Fruit fly (Drosophila melanogaster): ENCODE results near the gene CG13692.
A peak's percentile ranks its signal among the peaks of the same experiment; 100 is the strongest.

Gene CG13692

DNA sequence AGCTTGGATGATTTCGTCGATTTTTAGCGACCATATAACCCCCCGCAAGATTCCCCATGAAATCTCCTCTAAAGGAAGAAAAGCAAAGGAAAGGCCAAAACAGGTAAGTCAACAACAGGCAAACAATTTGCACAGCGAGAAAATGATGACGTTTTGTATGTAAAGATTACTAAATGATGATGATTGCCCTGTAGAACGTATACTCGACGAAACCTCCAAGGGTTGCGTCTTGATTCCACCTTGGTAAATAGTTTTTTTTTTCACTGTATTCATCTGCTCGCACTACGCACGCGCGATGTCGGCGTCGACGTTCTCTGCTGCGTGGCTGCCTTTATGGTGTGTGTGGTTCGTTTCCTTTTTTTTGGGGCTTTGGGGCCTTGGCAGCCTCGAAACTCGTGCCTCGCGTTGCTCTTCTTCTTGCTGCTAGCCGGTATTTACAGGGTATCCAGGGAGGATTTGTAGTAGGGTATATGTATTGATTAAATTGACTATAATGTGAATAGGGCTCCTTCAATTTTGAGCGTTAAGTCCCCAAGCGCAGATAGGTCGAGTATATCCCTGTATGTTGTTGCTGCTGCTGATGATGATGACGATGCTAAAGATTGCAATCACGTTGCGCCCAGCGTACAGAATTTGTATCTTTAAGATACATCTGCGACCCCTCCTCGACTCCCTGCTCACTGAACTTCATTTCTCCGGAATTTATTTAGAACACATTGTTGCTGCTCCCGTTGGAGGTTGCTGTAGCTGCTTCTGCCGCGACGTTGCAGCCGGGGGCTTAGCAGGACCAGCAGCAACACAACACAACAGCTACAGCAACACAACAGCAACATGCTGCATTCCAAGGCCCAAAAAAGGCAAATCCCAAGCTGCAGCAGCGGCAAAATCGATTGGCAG lies 6.0 kb downstream of the CG13692 start (continued):
- no peak for TF ChIP-seq Usf (GFP tag; optimal IDR thresholded peaks at IDR 0.05)
- TF ChIP-seq corto (GFP tag; optimal IDR thresholded peaks at IDR 0.05), result peak; percentile 92
- TF ChIP-seq CG6272 (GFP tag; IDR thresholded peaks at IDR 0.05), result no peak
- no peak for TF ChIP-seq yki (optimal IDR thresholded peaks at IDR 0.05)
- no peak for TF ChIP-seq twi (tag; optimal IDR thresholded peaks at IDR 0.05)
- TF ChIP-seq schlank (tag; optimal IDR thresholded peaks at IDR 0.05), result no peak
- TF ChIP-seq wor (GFP tag; IDR thresholded peaks at IDR 0.05), result no peak
- TF ChIP-seq Eip74EF (GFP tag; optimal IDR thresholded peaks at IDR 0.05), result no peak
- no peak for TF ChIP-seq mirr (GFP tag; optimal IDR thresholded peaks at IDR 0.05)
- TF ChIP-seq eve (GFP tag; optimal IDR thresholded peaks at IDR 0.05), result no peak
- peak; percentile 44 for TF ChIP-seq Med (GFP tag)
- no peak for TF ChIP-seq CG2116 (GFP tag; optimal IDR thresholded peaks at IDR 0.05)
- no peak for TF ChIP-seq Bteb2 (GFP tag; optimal IDR thresholded peaks at IDR 0.05)
- no peak for TF ChIP-seq her (GFP tag; optimal IDR thresholded peaks at IDR 0.05)
- no peak for TF ChIP-seq disco-r (GFP tag; optimal IDR thresholded peaks at IDR 0.05)
- TF ChIP-seq CG8281 (tag; optimal IDR thresholded peaks at IDR 0.05), result no peak
- no peak for TF ChIP-seq CG7987 (GFP tag; optimal IDR thresholded peaks at IDR 0.05)
- TF ChIP-seq CG16779 (GFP tag; IDR thresholded peaks at IDR 0.05), result no peak
- TF ChIP-seq sug (tag; optimal IDR thresholded peaks at IDR 0.05), result no peak
- TF ChIP-seq CG17328 (GFP tag; IDR thresholded peaks at IDR 0.05), result peak; percentile 52; the same call in 1 of the 2 replicates
- no peak for TF ChIP-seq kay (GFP tag; optimal IDR thresholded peaks at IDR 0.05)
- TF ChIP-seq mam (GFP tag; optimal IDR thresholded peaks at IDR 0.05), result no peak
- TF ChIP-seq CG32767 (GFP tag; IDR thresholded peaks at IDR 0.05), result no peak
- no peak for TF ChIP-seq CG1832 (GFP tag; optimal IDR thresholded peaks at IDR 0.05)
- no peak for TF ChIP-seq CG16863 (GFP tag; optimal IDR thresholded peaks at IDR 0.05)
- TF ChIP-seq CG6254 (GFP tag; optimal IDR thresholded peaks at IDR 0.05), result peak; percentile 40
- no peak for TF ChIP-seq CG14860 (GFP tag; IDR thresholded peaks at IDR 0.05; ENCODE audit: partially characterized antibody)
- TF ChIP-seq CG13624 (GFP tag; optimal IDR thresholded peaks at IDR 0.05), result no peak
- peak in 1 of 2 experiments; percentile 13 for TF ChIP-seq Pdp1 (GFP tag; optimal IDR thresholded peaks at IDR 0.05)
- no peak for TF ChIP-seq kah (GFP tag; optimal IDR thresholded peaks at IDR 0.05)
- TF ChIP-seq grau (tag; optimal IDR thresholded peaks at IDR 0.05), result no peak
- TF ChIP-seq CG12219 (GFP tag; optimal IDR thresholded peaks at IDR 0.05), result no peak
- TF ChIP-seq CG5180 (GFP tag; optimal IDR thresholded peaks at IDR 0.05), result no peak
- no peak for TF ChIP-seq Dp (GFP tag; optimal IDR thresholded peaks at IDR 0.05)
- TF ChIP-seq CG8944 (GFP tag; optimal IDR thresholded peaks at IDR 0.05), result peak; percentile 19
- no peak for TF ChIP-seq Atf-2 (GFP tag; optimal IDR thresholded peaks at IDR 0.05)
- TF ChIP-seq Dek (tag; optimal IDR thresholded peaks at IDR 0.05), result no peak
- peak; percentile 16 for TF ChIP-seq az2 (GFP tag; optimal IDR thresholded peaks at IDR 0.05)
- no peak for TF ChIP-seq CG3163 (GFP tag; optimal IDR thresholded peaks at IDR 0.05)
- no peak for TF ChIP-seq Sox100B (GFP tag; optimal IDR thresholded peaks at IDR 0.05)
- no peak for TF ChIP-seq CG14965 (GFP tag; optimal IDR thresholded peaks at IDR 0.05; ENCODE audit: borderline replicate concordance)
- no peak for TF ChIP-seq CG34422 (GFP tag; IDR thresholded peaks at IDR 0.05)
- no peak for TF ChIP-seq sima (GFP tag; optimal IDR thresholded peaks at IDR 0.05)
- TF ChIP-seq CG10543 (GFP tag; optimal IDR thresholded peaks at IDR 0.05), result no peak
- peak; percentile 5 for TF ChIP-seq CG17385 (GFP tag; optimal IDR thresholded peaks at IDR 0.05)
- TF ChIP-seq Xrp1 (GFP tag; IDR thresholded peaks at IDR 0.05), result peak; percentile 71
- no peak for TF ChIP-seq Ets65A (GFP tag)
- TF ChIP-seq CG7271 (tag; optimal IDR thresholded peaks at IDR 0.05), result no peak
- TF ChIP-seq HLH4C (GFP tag; IDR thresholded peaks at IDR 0.05; ENCODE audit: partially characterized antibody), result no peak

All from whole organism, embryonic.